Worm (Caenorhabditis elegans) whole organism, L4 larva: ENCODE measurements around the gene C11D2.4.

Experiments used
- nhr-10 ChIP-seq: fragments of 150-350 bp; optimal IDR thresholded peaks from 2 replicates; lab custom pipeline; 2014; ENCODE audit warnings: missing biosample characterization, missing genetic modification characterization
- rbr-2 ChIP-seq: sonication (generic microtip); optimal IDR thresholded peaks from 2 replicates; lab custom pipeline; 2016; ENCODE audit warnings: missing genotype, missing genetic modification characterization, missing compliant biosample characterization

- TF ChIP-seq rbr-2 (tag; lab: Kevin White, UChicago), result no peak
- no peak for TF ChIP-seq nhr-10 (tag; lab: Kevin White, UChicago)
Measured at ce11 chrIV:6200249-6200648, 43.5 kb upstream of the C11D2.4 start.
